Worm (Caenorhabditis elegans) whole organism, L3 larva: ENCODE data around the gene drp-1.

ENCODE experiments used
- fkh-10 ChIP-seq: sonication (generic microtip); optimal IDR thresholded peaks from 2 replicates; lab custom pipeline; 2017; ENCODE audit warnings: missing biosample characterization, missing genetic modification reagents, missing genetic modification characterization
- jun-1 ChIP-seq: fragments of 150-350 bp; optimal IDR thresholded peaks from 2 replicates; lab custom pipeline; 2014; ENCODE audit warnings: missing biosample characterization, missing genetic modification reagents, missing genetic modification characterization
- lin-39 ChIP-seq: fragments of 150-350 bp; optimal IDR thresholded peaks from 2 replicates; lab custom pipeline; 2018; ENCODE audit warnings: missing biosample characterization, missing genetic modification reagents, missing genetic modification characterization
- nhr-28 ChIP-seq: fragments of 150-350 bp; optimal IDR thresholded peaks from 2 replicates; lab custom pipeline; 2014; ENCODE audit warnings: missing biosample characterization, missing genetic modification characterization
- nhr-76 ChIP-seq: fragments of 150-350 bp; sonication (generic microtip); optimal IDR thresholded peaks from 5 replicates; lab custom pipeline; 2014; ENCODE audit warnings: missing biosample characterization, missing genetic modification characterization
- sea-2 ChIP-seq: fragments of 150-350 bp; sonication (generic microtip); optimal IDR thresholded peaks from 4 replicates; lab custom pipeline; 2014; ENCODE audit warnings: missing biosample characterization, missing genetic modification reagents, missing genetic modification characterization
- unc-62 ChIP-seq: fragments of 150-350 bp; sonication (generic microtip); optimal IDR thresholded peaks from 4 replicates; lab custom pipeline; 2014; ENCODE audit warnings: missing biosample characterization, missing genetic modification reagents, missing genetic modification characterization
- ztf-11 ChIP-seq: fragments of 150-350 bp; optimal IDR thresholded peaks from 2 replicates; lab custom pipeline; 2014; ENCODE audit warnings: missing biosample characterization, missing genetic modification characterization

- TF ChIP-seq nhr-28 (tag; lab: Kevin White, UChicago): no peak
- no peak for TF ChIP-seq unc-62 (GFP tag; lab: Kevin White, UChicago)
- TF ChIP-seq ztf-11: no peak
- TF ChIP-seq nhr-76 (tag; lab: Kevin White, UChicago): no peak
- TF ChIP-seq sea-2 (GFP tag; lab: Kevin White, UChicago): no peak
- TF ChIP-seq fkh-10 (GFP tag; lab: Kevin White, UChicago): no peak
- TF ChIP-seq lin-39: no peak
- no peak for TF ChIP-seq jun-1 (tag; lab: Kevin White, UChicago)
These were observed 26.0 kb downstream of the drp-1 start for ce11 chrIV:5564293-5564692.
